Fruit fly (Drosophila melanogaster): ENCODE results near the gene Flo2.

Gene Flo2

dm6 chrX:14812239-14812638 is 26.9 kb upstream of the Flo2 start (continued):
- TF ChIP-seq Oli (tag; optimal IDR thresholded peaks at IDR 0.05) (peak; percentile 4), CG17328 (GFP tag; IDR thresholded peaks at IDR 0.05) (0 out of 2 replicates have a peak, but pooled peaks have one; percentile 19), CG3847 (GFP tag; IDR thresholded peaks at IDR 0.05) (0 out of 2 replicates have a peak, but pooled peaks have one; percentile 25), Drgx (GFP tag; IDR thresholded peaks at IDR 0.05) (peak; percentile 78), Atf6 (GFP tag; IDR thresholded peaks at IDR 0.05) (0 out of 2 replicates have a peak, but pooled peaks have one; percentile 13), Ada2b (GFP tag; IDR thresholded peaks at IDR 0.05) (0 out of 2 replicates have a peak, but pooled peaks have one; percentile 12), Oaz (GFP tag; IDR thresholded peaks at IDR 0.05) (no peak), Xrp1 (GFP tag; IDR thresholded peaks at IDR 0.05) (no peak), gem (tag; optimal IDR thresholded peaks at IDR 0.05) (peak; percentile 18), CG10654 (GFP tag; optimal IDR thresholded peaks at IDR 0.05) (no peak), Six4 (GFP tag; optimal IDR thresholded peaks at IDR 0.05) (no peak)

dm6 chrX:14824690-14825469 is 14.3 kb upstream of the Flo2 start:
- TF ChIP-seq dimm (GFP tag; IDR thresholded peaks at IDR 0.05) (no peak), CG10274 (GFP tag; optimal IDR thresholded peaks at IDR 0.05) (no peak), CG4360 (GFP tag; IDR thresholded peaks at IDR 0.05) (peak; percentile 94), CG17385 (GFP tag; optimal IDR thresholded peaks at IDR 0.05) (peak; percentile 35), CG30431 (GFP tag; optimal IDR thresholded peaks at IDR 0.05) (no peak), CG3065 (GFP tag; optimal IDR thresholded peaks at IDR 0.05) (peak; percentile 48), Deaf1 (tag; optimal IDR thresholded peaks at IDR 0.05) (no peak), CG32532 (GFP tag; IDR thresholded peaks at IDR 0.05) (no peak), Pdp1 (GFP tag; optimal IDR thresholded peaks at IDR 0.05) (peak in 1 of 2 experiments; percentile 32), sqz (GFP tag; optimal IDR thresholded peaks at IDR 0.05) (no peak), CG10959 (GFP tag; IDR thresholded peaks at IDR 0.05) (no peak), Med (GFP tag) (peak; percentile 51), zfh2 (GFP tag; optimal IDR thresholded peaks at IDR 0.05) (no peak), CG1832 (GFP tag; optimal IDR thresholded peaks at IDR 0.05) (peak; percentile 42), HLH54F (GFP tag; optimal IDR thresholded peaks at IDR 0.05) (no peak), CG1024 (GFP tag; IDR thresholded peaks at IDR 0.05) (no peak), lab (GFP tag; optimal IDR thresholded peaks at IDR 0.05) (no peak), so (GFP tag; IDR thresholded peaks at IDR 0.05) (0 out of 3 replicates have a peak, but pooled peaks have one; percentile 7), cg (GFP tag; optimal IDR thresholded peaks at IDR 0.05) (peak; percentile 38), Awh (GFP tag; IDR thresholded peaks at IDR 0.05) (0 out of 2 replicates have a peak, but pooled peaks have one; percentile 23), CG12769 (tag; optimal IDR thresholded peaks at IDR 0.05) (no peak), slou (GFP tag; optimal IDR thresholded peaks at IDR 0.05) (no peak), Sry-β (GFP tag; optimal IDR thresholded peaks at IDR 0.05) (no peak), oc (tag; optimal IDR thresholded peaks at IDR 0.05) (no peak), CG8290 (GFP tag; optimal IDR thresholded peaks at IDR 0.05) (no peak), CG8290 (tag; optimal IDR thresholded peaks at IDR 0.05) (no peak), Oaz (GFP tag; IDR thresholded peaks at IDR 0.05) (no peak), odd (GFP tag; optimal IDR thresholded peaks at IDR 0.05) (no peak), Trl (optimal IDR thresholded peaks at IDR 0.05) (peak; percentile 35 to 44), Trl (GFP tag; optimal IDR thresholded peaks at IDR 0.05) (no peak), onecut (GFP tag; IDR thresholded peaks at IDR 0.05) (peak; percentile 94), Vsx1 (GFP tag; optimal IDR thresholded peaks at IDR 0.05) (no peak), Dad (GFP tag; optimal IDR thresholded peaks at IDR 0.05) (no peak), Stat92E (GFP tag; optimal IDR thresholded peaks at IDR 0.05) (no peak), Dip2 (GFP tag; IDR thresholded peaks at IDR 0.05) (no peak), CG7745 (tag; optimal IDR thresholded peaks at IDR 0.05) (no peak), tgo (GFP tag; IDR thresholded peaks at IDR 0.05) (no peak), Ets65A (GFP tag) (peak; percentile 54), CG17612 (GFP tag; IDR thresholded peaks at IDR 0.05) (no peak)
